Worm (Caenorhabditis elegans) whole organism, L3 larva: ENCODE data around the gene col-17.
A peak's percentile ranks its signal among the peaks of the same experiment; 100 is the strongest.
"Not testable (repeated sequence)": the region's sequence is repeated elsewhere in the genome, so short reads cannot be mapped to it uniquely, and the experiment has no call there.

ENCODE experiments used
- R02D3.7 ChIP-seq: fragments of 150-350 bp; optimal IDR thresholded peaks from 2 replicates; lab custom pipeline; 2014; ENCODE audit warnings: missing biosample characterization, missing genetic modification characterization
- ZK546.5 ChIP-seq: sonication (generic microtip); optimal IDR thresholded peaks from 2 replicates; lab custom pipeline; 2017; ENCODE audit warnings: missing biosample characterization, missing genetic modification characterization
- ceh-28 ChIP-seq: fragments of 150-350 bp; optimal IDR thresholded peaks from 2 replicates; lab custom pipeline; 2014; ENCODE audit warnings: missing biosample characterization, missing genetic modification reagents, missing genetic modification characterization
- ceh-82 ChIP-seq: fragments of 150-350 bp; optimal IDR thresholded peaks from 2 replicates; lab custom pipeline; 2014; ENCODE audit warnings: missing biosample characterization, missing genetic modification characterization
- ceh-9 ChIP-seq: sonication (generic microtip); optimal IDR thresholded peaks from 2 replicates; lab custom pipeline; 2018; ENCODE audit warnings: missing biosample characterization, missing genetic modification characterization
- daf-12 ChIP-seq: fragments of 150-350 bp; optimal IDR thresholded peaks from 2 replicates; lab custom pipeline; 2014; ENCODE audit warnings: missing biosample characterization, missing genetic modification reagents, missing genetic modification characterization
- egl-27 ChIP-seq: sonication (generic microtip); optimal IDR thresholded peaks from 4 replicates; lab custom pipeline; 2017; ENCODE audit warnings: missing biosample characterization, missing genetic modification reagents, missing genetic modification characterization
- egl-5 ChIP-seq: fragments of 150-350 bp; optimal IDR thresholded peaks from 2 replicates; lab custom pipeline; 2017; ENCODE audit warnings: missing biosample characterization, missing genetic modification reagents, missing genetic modification characterization, inconsistent platforms
- elt-3 ChIP-seq, 3 experiments: fragments of 150-350 bp in 1 of 3; sonication (generic microtip) in 2 of 3; optimal IDR thresholded peaks; 2 replicates in 2 of 3; 4 replicates in 1 of 3; lab custom pipeline; 2014 to 2017; ENCODE audit warnings: missing biosample characterization in 3 of 3, missing genetic modification characterization in 3 of 3
- eor-1 ChIP-seq, 2 experiments: fragments of 150-350 bp; optimal IDR thresholded peaks; 2 replicates each; lab custom pipeline; 2014 to 2018; ENCODE audit warnings: missing biosample characterization in 2 of 2, missing genetic modification characterization in 2 of 2
- fkh-10 ChIP-seq: sonication (generic microtip); optimal IDR thresholded peaks from 2 replicates; lab custom pipeline; 2017; ENCODE audit warnings: missing biosample characterization, missing genetic modification reagents, missing genetic modification characterization
- hmg-11 ChIP-seq: sonication (generic microtip); optimal IDR thresholded peaks from 2 replicates; lab custom pipeline; 2016; ENCODE audit warnings: missing genetic modification characterization, missing compliant biosample characterization
- jun-1 ChIP-seq: fragments of 150-350 bp; optimal IDR thresholded peaks from 2 replicates; lab custom pipeline; 2014; ENCODE audit warnings: missing biosample characterization, missing genetic modification reagents, missing genetic modification characterization
- lin-15B ChIP-seq: fragments of 150-350 bp; optimal IDR thresholded peaks from 2 replicates; lab custom pipeline; 2014; ENCODE audit warnings: missing biosample characterization, missing genetic modification characterization
- lin-39 ChIP-seq: fragments of 150-350 bp; optimal IDR thresholded peaks from 2 replicates; lab custom pipeline; 2018; ENCODE audit warnings: missing biosample characterization, missing genetic modification reagents, missing genetic modification characterization
- lsy-12 ChIP-seq: sonication (generic microtip); optimal IDR thresholded peaks from 2 replicates; lab custom pipeline; 2016; ENCODE audit warnings: mild to moderate bottlenecking, missing genetic modification characterization, missing compliant biosample characterization
- mdl-1 ChIP-seq: fragments of 150-350 bp; optimal IDR thresholded peaks from 2 replicates; lab custom pipeline; 2014; ENCODE audit warnings: missing biosample characterization, missing genetic modification characterization
- mml-1 ChIP-seq: fragments of 150-350 bp; sonication (generic microtip); optimal IDR thresholded peaks from 3 replicates; lab custom pipeline; 2014; ENCODE audit warnings: missing biosample characterization, missing genetic modification characterization
- nfya-1 ChIP-seq: sonication (generic microtip); optimal IDR thresholded peaks from 2 replicates; lab custom pipeline; 2017; ENCODE audit warnings: missing genetic modification characterization, mild to moderate bottlenecking, missing compliant biosample characterization, antibody characterized with exemption, moderate library complexity; ENCODE audit not compliant: insufficient read depth
- nhr-11 ChIP-seq: fragments of 150-350 bp; optimal IDR thresholded peaks from 2 replicates; lab custom pipeline; 2014; ENCODE audit warnings: missing biosample characterization, missing genetic modification characterization
- nhr-12 ChIP-seq: fragments of 150-350 bp; optimal IDR thresholded peaks from 2 replicates; lab custom pipeline; 2014; ENCODE audit warnings: missing biosample characterization, missing genetic modification characterization
- nhr-237 ChIP-seq: fragments of 150-350 bp; optimal IDR thresholded peaks from 2 replicates; lab custom pipeline; 2014; ENCODE audit warnings: missing biosample characterization, missing genetic modification characterization
- nhr-28 ChIP-seq: fragments of 150-350 bp; optimal IDR thresholded peaks from 2 replicates; lab custom pipeline; 2014; ENCODE audit warnings: missing biosample characterization, missing genetic modification characterization
- nhr-67 ChIP-seq: fragments of 150-350 bp; optimal IDR thresholded peaks from 2 replicates; lab custom pipeline; 2014; ENCODE audit warnings: missing biosample characterization, missing genetic modification characterization
- nhr-76 ChIP-seq: fragments of 150-350 bp; sonication (generic microtip); optimal IDR thresholded peaks from 5 replicates; lab custom pipeline; 2014; ENCODE audit warnings: missing biosample characterization, missing genetic modification characterization
- nhr-77 ChIP-seq: fragments of 150-350 bp; optimal IDR thresholded peaks from 2 replicates; lab custom pipeline; 2014; ENCODE audit warnings: missing biosample characterization, missing genetic modification characterization
- pha-4 ChIP-seq: fragments of 150-350 bp; optimal IDR thresholded peaks from 2 replicates; lab custom pipeline; 2014; ENCODE audit warnings: missing biosample characterization, missing genetic modification reagents, missing genetic modification characterization
- skn-1 ChIP-seq: fragments of 150-350 bp; optimal IDR thresholded peaks from 2 replicates; lab custom pipeline; 2014; ENCODE audit warnings: missing biosample characterization, missing genetic modification characterization
- tbx-2 ChIP-seq: sonication (generic microtip); optimal IDR thresholded peaks from 2 replicates; lab custom pipeline; 2016; ENCODE audit warnings: mild to moderate bottlenecking, missing genetic modification characterization, missing compliant biosample characterization
- unc-62 ChIP-seq: fragments of 150-350 bp; sonication (generic microtip); optimal IDR thresholded peaks from 4 replicates; lab custom pipeline; 2014; ENCODE audit warnings: missing biosample characterization, missing genetic modification reagents, missing genetic modification characterization
- zag-1 ChIP-seq: fragments of 150-350 bp; optimal IDR thresholded peaks from 2 replicates; lab custom pipeline; 2014; ENCODE audit warnings: missing biosample characterization, missing genetic modification characterization
- ztf-11 ChIP-seq: fragments of 150-350 bp; optimal IDR thresholded peaks from 2 replicates; lab custom pipeline; 2014; ENCODE audit warnings: missing biosample characterization, missing genetic modification characterization
- ztf-4 ChIP-seq: fragments of 150-350 bp; optimal IDR thresholded peaks from 2 replicates; lab custom pipeline; 2014; ENCODE audit warnings: missing biosample characterization, missing genetic modification characterization

col-17 gene

ce11 chrII:4851594-4852106 lies 15.7 kb downstream of the col-17 start, which contains the start of gene dnj-9 (continued):
- TF ChIP-seq eor-1 (tag; optimal IDR thresholded peaks at IDR 0.05; lab: Kevin White, UChicago) (peak in 1 of 2 experiments; percentile 1), unc-62 (peak; percentile 40), mml-1 (tag; lab: Kevin White, UChicago) (no peak), nfya-1 (tag; lab: Kevin White, UChicago) (peak; percentile 93), ceh-28 (peak; percentile 84), ceh-82 (tag; lab: Kevin White, UChicago) (peak; percentile 31), mdl-1 (tag; lab: Kevin White, UChicago) (no peak), nhr-12 (tag; lab: Kevin White, UChicago) (no peak), ztf-4 (tag; lab: Kevin White, UChicago) (peak; percentile 63), ZK546.5 (tag; lab: Kevin White, UChicago) (peak; percentile 48), nhr-77 (tag; lab: Kevin White, UChicago) (peak; percentile 29), pha-4 (tag; lab: Kevin White, UChicago) (peak; percentile 97), nhr-28 (tag; lab: Kevin White, UChicago) (no peak), daf-12 (tag; lab: Kevin White, UChicago) (peak; percentile 17), tbx-2 (peak; percentile 94)
- TF ChIP-seq, all 47 proteins: peak for 32

ce11 chrII:4849885-4850284 lies 17.5 kb downstream of the col-17 start, which contains the start of gene T23B7.3:
T23B7.3 (plus strand) TSS chrII:4850185.
- TF ChIP-seq jun-1 (tag; lab: Kevin White, UChicago) (no peak), nfya-1 (tag; lab: Kevin White, UChicago) (no peak)

DNA sequence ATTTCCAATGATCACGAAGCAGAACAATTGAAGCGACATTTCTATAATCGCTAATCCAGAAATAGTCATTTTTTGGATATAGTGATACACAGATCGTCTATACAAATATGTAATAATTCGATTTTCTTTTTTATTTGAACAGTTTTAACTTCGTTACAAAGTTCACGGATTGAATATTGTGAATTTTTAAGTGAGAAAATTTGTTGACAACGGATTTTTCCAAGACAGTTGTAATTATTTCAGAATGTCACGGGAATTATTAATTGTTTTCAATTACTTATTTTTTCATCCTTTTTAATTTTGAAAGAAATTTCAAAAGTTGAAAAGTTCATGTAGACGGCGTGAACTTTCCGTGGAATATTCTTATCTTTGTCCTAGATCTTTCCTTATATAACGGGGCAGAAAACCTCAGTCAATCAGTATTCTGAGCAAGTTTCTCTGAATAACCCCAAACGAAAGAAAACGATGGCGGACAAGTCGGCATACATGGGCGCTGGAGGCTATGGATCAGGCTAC lies 25.2 kb downstream of the col-17 start, which contains the start of the genes T23B7.2 and nspd-4:
TSS of gene T23B7.2 (minus strand) at position 101 of the 516 bp plus-strand sequence.
TSS of gene nspd-4 (plus strand) at position 466 of the 516 bp plus-strand sequence.
- not testable (repeated sequence) for TF ChIP-seq mdl-1, pha-4, egl-27 (tag; lab: Kevin White, UChicago)

- no peak for TF ChIP-seq nfya-1 (tag; lab: Kevin White, UChicago)
- no peak for TF ChIP-seq ztf-4 (tag; lab: Kevin White, UChicago)
- TF ChIP-seq nhr-67 (tag; lab: Kevin White, UChicago): no peak
- no peak for TF ChIP-seq unc-62
- no peak for TF ChIP-seq skn-1 (tag; lab: Kevin White, UChicago)
- no peak for TF ChIP-seq nhr-28 (tag; lab: Kevin White, UChicago)
- TF ChIP-seq fkh-10 (GFP tag; lab: Kevin White, UChicago): no peak
- TF ChIP-seq ceh-9 (tag; lab: Kevin White, UChicago): no peak
- no peak for TF ChIP-seq egl-5 (tag; lab: Kevin White, UChicago)
- TF ChIP-seq hmg-11 (tag; lab: Kevin White, UChicago): no peak
Observed at ce11 chrII:4837659-4838058, 29.7 kb downstream of the col-17 start, which contains the start of gene C33F10.12. C33F10.12 (minus strand) TSS chrII:4837759.

DNA sequence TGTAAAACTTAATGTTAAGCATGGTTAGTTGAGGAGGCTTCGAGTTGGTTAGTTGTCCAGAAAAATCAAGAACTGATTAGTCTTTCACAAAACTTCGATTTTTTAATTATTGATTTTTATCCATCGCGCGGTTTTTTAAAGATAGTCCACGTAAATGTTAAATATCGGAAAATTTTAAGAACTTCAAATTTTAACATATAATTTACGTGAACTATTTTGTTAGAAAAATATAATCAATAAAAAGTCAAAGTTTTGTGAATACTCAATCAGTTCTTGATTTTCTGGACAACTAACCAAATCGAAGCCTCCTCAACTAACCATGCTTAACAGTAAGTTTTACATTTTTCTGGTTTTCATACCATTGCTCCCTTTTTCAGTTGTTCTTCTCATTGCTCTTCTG lies 32.6 kb downstream of the col-17 start, which contains the start of the genes C33F10.11 and C33F10.1:
TSS of gene C33F10.11 (minus strand) at position 101 of the 400 bp plus-strand sequence.
TSS of gene C33F10.1 (plus strand) at position 263 of the 400 bp plus-strand sequence.
- TF ChIP-seq ztf-11 (tag; lab: Kevin White, UChicago) (no peak), R02D3.7 (no peak), lin-39 (tag; lab: Kevin White, UChicago) (no peak), elt-3 (tag; optimal IDR thresholded peaks at IDR 0.05; lab: Kevin White, UChicago) (no peak), nhr-237 (tag; lab: Kevin White, UChicago) (no peak), lsy-12 (tag; lab: Kevin White, UChicago) (no peak), eor-1 (tag; optimal IDR thresholded peaks at IDR 0.05; lab: Kevin White, UChicago) (no peak), ztf-4 (tag; lab: Kevin White, UChicago) (no peak), ceh-82 (tag; lab: Kevin White, UChicago) (no peak), nhr-11 (tag; lab: Kevin White, UChicago) (no peak), zag-1 (no peak), nhr-77 (tag; lab: Kevin White, UChicago) (no peak), nhr-76 (tag; lab: Kevin White, UChicago) (no peak), hmg-11 (tag; lab: Kevin White, UChicago) (no peak), lin-15B (no peak)
